Fruit fly (Drosophila melanogaster): ENCODE data around the gene hoe2.

The hoe2 gene

DNA sequence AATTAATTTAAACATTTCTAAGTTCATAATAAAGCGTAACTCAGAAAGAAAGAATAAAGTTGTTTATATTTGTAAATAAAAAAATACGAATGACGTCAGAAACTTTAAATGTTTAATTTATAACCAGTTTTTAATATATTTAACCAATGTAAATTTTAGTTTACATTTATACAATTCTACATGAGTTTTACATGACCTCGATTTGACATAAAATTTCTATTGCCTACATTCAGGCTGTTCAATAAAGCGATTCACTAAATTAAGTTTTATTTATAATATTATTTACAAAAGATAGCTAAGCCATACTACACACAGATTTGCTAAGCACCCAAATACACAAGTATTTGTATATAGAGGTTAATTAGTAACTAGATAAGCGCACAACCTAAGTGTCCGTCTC is 32.4 kb downstream of the hoe2 start:
- TF ChIP-seq CG13204 (GFP tag; optimal IDR thresholded peaks at IDR 0.05), result no peak
- TF ChIP-seq CG8301 (tag; optimal IDR thresholded peaks at IDR 0.05), result no peak
- TF ChIP-seq CG32121 (GFP tag; IDR thresholded peaks at IDR 0.05), result no peak
- TF ChIP-seq gl (tag; optimal IDR thresholded peaks at IDR 0.05), result no peak
- no peak for TF ChIP-seq D1 (tag; optimal IDR thresholded peaks at IDR 0.05)
- no peak for TF ChIP-seq Pif1A (GFP tag; optimal IDR thresholded peaks at IDR 0.05)
- TF ChIP-seq rn (GFP tag; IDR thresholded peaks at IDR 0.05), result no peak
- TF ChIP-seq CG4496 (GFP tag; IDR thresholded peaks at IDR 0.05), result no peak
- no peak for TF ChIP-seq Pif1B (GFP tag; optimal IDR thresholded peaks at IDR 0.05)
- TF ChIP-seq CG9948 (tag; optimal IDR thresholded peaks at IDR 0.05), result no peak
- TF ChIP-seq CG12605 (GFP tag; IDR thresholded peaks at IDR 0.05), result no peak
- TF ChIP-seq CG8159 (tag; optimal IDR thresholded peaks at IDR 0.05), result no peak
- TF ChIP-seq CG17806 (tag; optimal IDR thresholded peaks at IDR 0.05), result no peak
- no peak for TF ChIP-seq CG34367 (tag; optimal IDR thresholded peaks at IDR 0.05)
- TF ChIP-seq CG15710 (tag; optimal IDR thresholded peaks at IDR 0.05), result no peak

DNA sequence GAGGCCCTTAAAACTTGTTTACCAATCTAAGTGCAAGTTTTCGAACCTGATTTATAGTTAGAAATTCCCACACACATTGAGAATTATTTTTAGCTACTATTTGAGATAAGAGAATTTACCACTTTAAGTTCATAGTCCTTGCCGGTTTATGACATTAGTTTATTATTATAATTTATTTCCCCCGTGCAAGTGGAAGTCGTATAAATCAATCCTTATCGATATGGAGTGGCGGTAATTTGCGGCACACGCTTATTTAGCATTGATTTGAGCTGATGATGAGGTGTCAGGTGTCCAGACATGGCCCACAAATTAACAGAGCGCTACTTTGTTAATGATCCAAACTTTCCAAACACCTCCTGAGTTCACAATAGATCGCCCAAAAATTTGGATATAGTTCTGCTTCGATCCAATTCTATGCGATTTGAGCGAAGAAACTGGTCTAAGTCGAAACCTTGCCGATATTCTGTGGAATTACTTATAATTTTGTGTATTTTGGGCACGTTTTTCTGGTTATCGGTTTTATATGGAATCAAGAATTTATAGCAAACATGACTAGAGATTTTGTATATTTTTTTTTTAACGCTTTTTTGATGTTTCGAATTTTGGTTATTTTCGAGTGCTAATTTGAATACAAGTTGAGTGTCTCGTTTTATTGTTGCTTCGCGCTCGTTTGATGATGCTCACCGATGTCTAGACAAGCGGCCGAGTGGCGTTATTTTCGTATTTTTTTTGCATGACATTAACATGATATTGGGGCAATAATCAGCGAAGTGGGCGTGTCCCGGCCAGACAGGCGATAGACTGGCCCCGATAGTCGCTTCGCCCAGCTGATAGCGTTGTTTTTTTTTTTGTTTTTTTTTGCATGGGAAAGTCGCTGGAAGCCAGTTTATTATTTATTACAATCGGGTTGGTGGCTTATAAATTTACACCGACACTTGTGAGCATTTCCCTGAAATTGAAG is 36.4 kb downstream of the hoe2 start:
- TF ChIP-seq CG12605 (GFP tag; IDR thresholded peaks at IDR 0.05) (no peak), CG4496 (GFP tag; IDR thresholded peaks at IDR 0.05) (no peak), Snoo (tag; optimal IDR thresholded peaks at IDR 0.05) (no peak), CG13204 (GFP tag; optimal IDR thresholded peaks at IDR 0.05) (no peak), Ets98B (GFP tag; IDR thresholded peaks at IDR 0.05) (no peak), CG17806 (tag; optimal IDR thresholded peaks at IDR 0.05) (no peak), CG8301 (tag; optimal IDR thresholded peaks at IDR 0.05) (no peak), CG34367 (tag; optimal IDR thresholded peaks at IDR 0.05) (no peak), Pif1A (GFP tag; optimal IDR thresholded peaks at IDR 0.05) (no peak)

- no peak for TF ChIP-seq D1 (tag; optimal IDR thresholded peaks at IDR 0.05)
- TF ChIP-seq CG15710 (tag; optimal IDR thresholded peaks at IDR 0.05), result no peak
- TF ChIP-seq CG9948 (tag; optimal IDR thresholded peaks at IDR 0.05), result no peak
- no peak for TF ChIP-seq CG4496 (GFP tag; IDR thresholded peaks at IDR 0.05)
- no peak for TF ChIP-seq Snoo (tag; optimal IDR thresholded peaks at IDR 0.05)
- TF ChIP-seq CG8159 (tag; optimal IDR thresholded peaks at IDR 0.05), result no peak
- no peak for TF ChIP-seq CG13204 (GFP tag; optimal IDR thresholded peaks at IDR 0.05)
- TF ChIP-seq Pif1B (GFP tag; optimal IDR thresholded peaks at IDR 0.05), result no peak
- no peak for TF ChIP-seq Pif1A (GFP tag; optimal IDR thresholded peaks at IDR 0.05)
- no peak for TF ChIP-seq CG14655 (GFP tag; optimal IDR thresholded peaks at IDR 0.05)
- TF ChIP-seq CG10348 (GFP tag; IDR thresholded peaks at IDR 0.05), result no peak
- no peak for TF ChIP-seq EcR (GFP tag; optimal IDR thresholded peaks at IDR 0.05)
- no peak for TF ChIP-seq gl (tag; optimal IDR thresholded peaks at IDR 0.05)
- TF ChIP-seq CG8301 (tag; optimal IDR thresholded peaks at IDR 0.05), result no peak
These were observed 38.1 kb downstream of the hoe2 start for dm6 chr2L:4898165-4898564.

dm6 chr2L:4896484-4897205 is 39.6 kb downstream of the hoe2 start:
- TF ChIP-seq CG17806 (tag; optimal IDR thresholded peaks at IDR 0.05) (no peak), CG10348 (GFP tag; IDR thresholded peaks at IDR 0.05) (no peak), EcR (GFP tag; optimal IDR thresholded peaks at IDR 0.05) (peak; percentile 14), Pif1A (GFP tag; optimal IDR thresholded peaks at IDR 0.05) (no peak), CG9948 (tag; optimal IDR thresholded peaks at IDR 0.05) (no peak), Ets98B (GFP tag; IDR thresholded peaks at IDR 0.05) (0 out of 2 replicates have a peak, but pooled peaks have one; percentile 13), CG8159 (tag; optimal IDR thresholded peaks at IDR 0.05) (no peak), CG13204 (GFP tag; optimal IDR thresholded peaks at IDR 0.05) (no peak), Snoo (tag; optimal IDR thresholded peaks at IDR 0.05) (no peak), CG4496 (GFP tag; IDR thresholded peaks at IDR 0.05) (no peak), rn (GFP tag; IDR thresholded peaks at IDR 0.05) (no peak), CG8301 (tag; optimal IDR thresholded peaks at IDR 0.05) (no peak)

DNA sequence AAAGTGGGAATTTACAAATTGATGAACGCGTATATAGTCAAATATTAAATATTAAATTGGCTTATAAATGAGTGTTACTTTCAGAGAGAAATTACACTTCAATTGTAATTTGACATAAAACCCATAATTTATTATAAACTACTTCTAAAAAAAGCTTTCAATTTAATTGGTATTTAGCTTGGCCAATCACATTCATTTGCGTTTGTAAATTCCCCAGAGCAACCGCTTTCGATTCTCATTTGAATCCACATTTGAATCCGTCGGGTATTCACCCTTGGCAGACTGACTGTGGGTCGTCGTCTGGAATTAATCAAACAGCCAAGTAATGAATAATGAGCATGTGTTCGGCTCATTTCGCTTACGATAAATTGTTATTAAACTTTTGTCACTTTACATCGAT is 40.3 kb downstream of the hoe2 start:
- TF ChIP-seq CG32121 (GFP tag; IDR thresholded peaks at IDR 0.05) (no peak), CG13204 (GFP tag; optimal IDR thresholded peaks at IDR 0.05) (no peak), CG14655 (GFP tag; optimal IDR thresholded peaks at IDR 0.05) (no peak), CG10348 (GFP tag; IDR thresholded peaks at IDR 0.05) (no peak), rn (GFP tag; IDR thresholded peaks at IDR 0.05) (no peak)

DNA sequence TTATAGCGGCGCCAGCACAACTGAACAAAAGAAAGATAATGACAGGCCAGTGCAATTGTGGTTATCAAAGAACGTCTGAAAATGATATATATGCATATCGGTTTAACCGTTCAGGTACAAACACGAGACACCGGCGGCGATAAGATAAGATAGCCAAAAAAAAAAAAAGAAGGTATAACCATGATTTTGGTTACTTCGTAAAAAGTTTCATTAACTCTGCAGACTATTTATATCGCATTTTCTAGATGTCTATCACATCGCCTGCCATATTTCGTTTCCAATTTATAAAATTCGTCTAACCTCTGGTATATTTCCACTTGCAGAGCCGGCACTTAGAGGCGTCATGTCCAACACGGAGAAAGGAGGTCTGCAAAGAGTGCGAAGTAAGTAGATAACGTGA is 42.6 kb downstream of the hoe2 start:
- no peak for TF ChIP-seq CG13204 (GFP tag; optimal IDR thresholded peaks at IDR 0.05)

Data from whole organism, pupa.